Worm (Caenorhabditis elegans): ENCODE data around the gene F31D5.1.
A peak's percentile ranks its signal among the peaks of the same experiment; 100 is the strongest.

The F31D5.1 gene

ce11 chrII:4230816-4231435, 11.8 kb downstream of the F31D5.1 start, which contains the start of gene C16A11.10:
TSS of gene C16A11.10 (plus strand) at chrII:4231385.
- TF ChIP-seq T22C8.4 (GFP tag; IDR thresholded peaks at IDR 0.05) (no peak), tab-1 (GFP tag; IDR thresholded peaks at IDR 0.05) (no peak), klf-2 (GFP tag; conservative IDR thresholded peaks at IDR 0.05) (no peak), flt-1 (GFP tag; IDR thresholded peaks at IDR 0.05) (no peak), ref-1 (GFP tag; conservative IDR thresholded peaks at IDR 0.05) (no peak), ztf-23 (GFP tag; IDR thresholded peaks at IDR 0.05) (no peak), ztf-29 (GFP tag; IDR thresholded peaks at IDR 0.05) (no peak), cog-1 (tag; optimal IDR thresholded peaks at IDR 0.05) (no peak), med-1 (GFP tag; optimal IDR thresholded peaks at IDR 0.05; ENCODE audit: insufficient read depth) (no peak)

- TF ChIP-seq ztf-23 (GFP tag; IDR thresholded peaks at IDR 0.05) (no peak), ref-1 (GFP tag; conservative IDR thresholded peaks at IDR 0.05) (no peak), tab-1 (GFP tag; IDR thresholded peaks at IDR 0.05) (no peak), flt-1 (GFP tag; IDR thresholded peaks at IDR 0.05) (no peak), med-1 (GFP tag; optimal IDR thresholded peaks at IDR 0.05; ENCODE audit: insufficient read depth) (no peak), cog-1 (tag; optimal IDR thresholded peaks at IDR 0.05) (no peak), ztf-29 (GFP tag; IDR thresholded peaks at IDR 0.05) (no peak), klf-2 (GFP tag; conservative IDR thresholded peaks at IDR 0.05) (no peak), T22C8.4 (GFP tag; IDR thresholded peaks at IDR 0.05) (no peak)
These were observed 16.8 kb downstream of the F31D5.1 start, which contains the start of gene fbxc-43 for ce11 chrII:4235959-4236358. TSS of gene fbxc-43 (minus strand) at chrII:4235996.

ce11 chrII:4237701-4238214, 18.6 kb downstream of the F31D5.1 start, which contains the start of the genes fbxc-44 and C16A11.2:
TSS of gene fbxc-44 (minus strand) at chrII:4237751.
TSS of gene C16A11.2 (plus strand) at chrII:4238203.
- peak; percentile 88 for TF ChIP-seq flt-1 (GFP tag; IDR thresholded peaks at IDR 0.05)
- TF ChIP-seq klf-2 (GFP tag; conservative IDR thresholded peaks at IDR 0.05) = peak; percentile 85
- peak; percentile 85 for TF ChIP-seq tab-1 (GFP tag; IDR thresholded peaks at IDR 0.05)
- TF ChIP-seq cog-1 (tag; optimal IDR thresholded peaks at IDR 0.05) = peak; percentile 10
- peak; percentile 82 for TF ChIP-seq T22C8.4 (GFP tag; IDR thresholded peaks at IDR 0.05)
- 0 out of 2 replicates have a peak, but pooled peaks have one; percentile 26 for TF ChIP-seq ref-1 (GFP tag; conservative IDR thresholded peaks at IDR 0.05)
- peak; percentile 83 for TF ChIP-seq ztf-23 (GFP tag; IDR thresholded peaks at IDR 0.05)
- peak; percentile 91 for TF ChIP-seq med-1 (GFP tag; optimal IDR thresholded peaks at IDR 0.05; ENCODE audit: insufficient read depth)
- peak; percentile 80 for TF ChIP-seq ztf-29 (GFP tag; IDR thresholded peaks at IDR 0.05)

ce11 chrII:4238963-4239362, 19.8 kb downstream of the F31D5.1 start:
- no peak for TF ChIP-seq ref-1 (GFP tag; conservative IDR thresholded peaks at IDR 0.05)
- no peak for TF ChIP-seq tab-1 (GFP tag; IDR thresholded peaks at IDR 0.05)
- TF ChIP-seq ztf-23 (GFP tag; IDR thresholded peaks at IDR 0.05) = no peak
- TF ChIP-seq T22C8.4 (GFP tag; IDR thresholded peaks at IDR 0.05) = no peak
- no peak for TF ChIP-seq klf-2 (GFP tag; conservative IDR thresholded peaks at IDR 0.05)
- no peak for TF ChIP-seq flt-1 (GFP tag; IDR thresholded peaks at IDR 0.05)

ce11 chrII:4244959-4245358, 25.8 kb downstream of the F31D5.1 start:
- TF ChIP-seq klf-2 (GFP tag; conservative IDR thresholded peaks at IDR 0.05) (no peak), T22C8.4 (GFP tag; IDR thresholded peaks at IDR 0.05) (no peak), cog-1 (tag; optimal IDR thresholded peaks at IDR 0.05) (no peak), ztf-29 (GFP tag; IDR thresholded peaks at IDR 0.05) (no peak), tab-1 (GFP tag; IDR thresholded peaks at IDR 0.05) (no peak), flt-1 (GFP tag; IDR thresholded peaks at IDR 0.05) (no peak), med-1 (GFP tag; optimal IDR thresholded peaks at IDR 0.05; ENCODE audit: insufficient read depth) (no peak), ztf-23 (GFP tag; IDR thresholded peaks at IDR 0.05) (no peak)

ce11 chrII:4246897-4247296, 27.7 kb downstream of the F31D5.1 start, which contains the start of gene gpa-11:
TSS of gene gpa-11 (plus strand) at chrII:4247197.
- no peak for TF ChIP-seq ztf-23 (GFP tag; IDR thresholded peaks at IDR 0.05)
- no peak for TF ChIP-seq cog-1 (tag; optimal IDR thresholded peaks at IDR 0.05)
- no peak for TF ChIP-seq T22C8.4 (GFP tag; IDR thresholded peaks at IDR 0.05)
- no peak for TF ChIP-seq ztf-29 (GFP tag; IDR thresholded peaks at IDR 0.05)
- no peak for TF ChIP-seq flt-1 (GFP tag; IDR thresholded peaks at IDR 0.05)

ce11 chrII:4256541-4257001, 37.4 kb downstream of the F31D5.1 start, which contains the start of gene C16A11.7:
TSS of gene C16A11.7 (minus strand) at chrII:4256951.
- TF ChIP-seq flt-1 (GFP tag; IDR thresholded peaks at IDR 0.05) = no peak
- TF ChIP-seq T22C8.4 (GFP tag; IDR thresholded peaks at IDR 0.05) = peak; percentile 89

ce11 chrII:4258683-4259082, 39.5 kb downstream of the F31D5.1 start, which contains the start of gene clec-135:
TSS of gene clec-135 (minus strand) at chrII:4258783.
- TF ChIP-seq T22C8.4 (GFP tag; IDR thresholded peaks at IDR 0.05) = no peak
- TF ChIP-seq cog-1 (tag; optimal IDR thresholded peaks at IDR 0.05) = no peak
- no peak for TF ChIP-seq ztf-29 (GFP tag; IDR thresholded peaks at IDR 0.05)
- no peak for TF ChIP-seq klf-2 (GFP tag; conservative IDR thresholded peaks at IDR 0.05)

- TF ChIP-seq cog-1 (tag; optimal IDR thresholded peaks at IDR 0.05) (no peak), tab-1 (GFP tag; IDR thresholded peaks at IDR 0.05) (no peak), flt-1 (GFP tag; IDR thresholded peaks at IDR 0.05) (no peak), klf-2 (GFP tag; conservative IDR thresholded peaks at IDR 0.05) (no peak), T22C8.4 (GFP tag; IDR thresholded peaks at IDR 0.05) (no peak), ztf-29 (GFP tag; IDR thresholded peaks at IDR 0.05) (no peak), med-1 (GFP tag; optimal IDR thresholded peaks at IDR 0.05; ENCODE audit: insufficient read depth) (no peak), ztf-23 (GFP tag; IDR thresholded peaks at IDR 0.05) (no peak), ref-1 (GFP tag; conservative IDR thresholded peaks at IDR 0.05) (no peak)
These were observed 48.5 kb downstream of the F31D5.1 start for ce11 chrII:4267711-4268110.

Data from whole organism, midembryonic.